Fruit fly (Drosophila melanogaster) whole organism, embryonic: ENCODE results near the gene UbcE2H.

ENCODE experiments used
- Abd-B ChIP-seq: fragments of 200-800 bp; sonication (Bioruptor generic); optimal IDR thresholded peaks from 2 replicates; lab custom pipeline; 2018; ENCODE audit warnings: missing biosample characterization, mild to moderate bottlenecking, missing genetic modification characterization, moderate library complexity
- CG11723 ChIP-seq: fragments of 200-800 bp; sonication (Bioruptor generic); optimal IDR thresholded peaks from 2 replicates; lab custom pipeline; 2017; ENCODE audit warnings: missing biosample characterization, mild to moderate bottlenecking, missing genetic modification characterization
- CG12219 ChIP-seq: fragments of 200-800 bp; sonication (Bioruptor generic); optimal IDR thresholded peaks from 3 replicates; lab custom pipeline; 2018; ENCODE audit warnings: missing biosample characterization, mild to moderate bottlenecking, missing genetic modification characterization
- CG1233 ChIP-seq: fragments of 200-800 bp; sonication (Bioruptor generic); optimal IDR thresholded peaks from 4 replicates; lab custom pipeline; 2018; ENCODE audit warnings: missing biosample characterization, mild to moderate bottlenecking, missing genetic modification characterization
- CG12769 ChIP-seq: fragments of 200-800 bp; sonication (Bioruptor generic); optimal IDR thresholded peaks from 2 replicates; lab custom pipeline; 2019; ENCODE audit warnings: missing biosample characterization, mild to moderate bottlenecking, missing genetic modification characterization, moderate library complexity
- CG13123 ChIP-seq: fragments of 200-800 bp; sonication (Bioruptor generic); optimal IDR thresholded peaks from 2 replicates; lab custom pipeline; 2016; ENCODE audit warnings: missing biosample characterization, missing genetic modification characterization
- CG14014 ChIP-seq: fragments of 200-800 bp; sonication (Bioruptor generic); IDR thresholded peaks from 2 replicates; pipeline ENCODE4 v1.3.6; 2022; ENCODE audit warnings: missing biosample characterization, missing genetic modification characterization
- CG14667 ChIP-seq: fragments of 200-800 bp; sonication (Bioruptor generic); IDR thresholded peaks from 2 replicates; pipeline ENCODE4 v1.3.6; 2022; ENCODE audit warnings: missing biosample characterization, missing genetic modification characterization
- CG14710 ChIP-seq: fragments of 200-800 bp; sonication (Bioruptor generic); optimal IDR thresholded peaks from 3 replicates; lab custom pipeline; 2019; ENCODE audit warnings: missing biosample characterization, mild to moderate bottlenecking, missing genetic modification characterization, moderate library complexity
- CG15269 ChIP-seq: fragments of 200-800 bp; sonication (Bioruptor generic); optimal IDR thresholded peaks from 2 replicates; lab custom pipeline; 2018; ENCODE audit warnings: missing biosample characterization, mild to moderate bottlenecking, missing genetic modification characterization, moderate library complexity
- CG15696 ChIP-seq: fragments of 200-800 bp; sonication (Bioruptor generic); optimal IDR thresholded peaks from 2 replicates; lab custom pipeline; 2019; ENCODE audit warnings: missing biosample characterization, mild to moderate bottlenecking, missing genetic modification characterization, moderate library complexity
- CG17328 ChIP-seq: fragments of 200-800 bp; sonication (Bioruptor generic); IDR thresholded peaks from 2 replicates; pipeline ENCODE4 v1.3.6; 2022; ENCODE audit warnings: missing biosample characterization, missing genetic modification characterization
- CG17385 ChIP-seq: fragments of 200-800 bp; sonication (Bioruptor generic); optimal IDR thresholded peaks from 3 replicates; lab custom pipeline; 2018; ENCODE audit warnings: missing biosample characterization, mild to moderate bottlenecking, missing genetic modification characterization
- CG18764 ChIP-seq: fragments of 200-800 bp; sonication (Bioruptor generic); optimal IDR thresholded peaks from 3 replicates; lab custom pipeline; 2016; ENCODE audit warnings: missing biosample characterization, missing genetic modification characterization
- CG32772 ChIP-seq: fragments of 200-800 bp; sonication (Bioruptor generic); IDR thresholded peaks from 2 replicates; pipeline ENCODE4 v1.3.6; 2022; ENCODE audit warnings: missing biosample characterization, missing genetic modification characterization
- CG34422 ChIP-seq: fragments of 200-800 bp; sonication (Bioruptor generic); IDR thresholded peaks from 3 replicates; pipeline ENCODE4 v1.3.6; 2022; ENCODE audit warnings: missing biosample characterization, missing genetic modification characterization
- CG4282 ChIP-seq: fragments of 200-800 bp; sonication (Bioruptor generic); optimal IDR thresholded peaks from 2 replicates; lab custom pipeline; 2016; ENCODE audit warnings: missing biosample characterization, missing genetic modification characterization
- CG4707 ChIP-seq: fragments of 200-800 bp; sonication (Bioruptor generic); optimal IDR thresholded peaks from 2 replicates; lab custom pipeline; 2018; ENCODE audit warnings: missing biosample characterization, mild to moderate bottlenecking, missing genetic modification characterization, moderate library complexity
- CG4820 ChIP-seq: fragments of 200-800 bp; sonication (Bioruptor generic); optimal IDR thresholded peaks from 3 replicates; lab custom pipeline; 2016; ENCODE audit warnings: missing biosample characterization, missing genetic modification characterization
- CG6765 ChIP-seq: fragments of 200-800 bp; sonication (Bioruptor generic); optimal IDR thresholded peaks from 3 replicates; lab custom pipeline; 2017; ENCODE audit warnings: missing biosample characterization, mild to moderate bottlenecking, missing genetic modification characterization
- CG6813 ChIP-seq: fragments of 200-800 bp; sonication (Bioruptor generic); optimal IDR thresholded peaks from 2 replicates; lab custom pipeline; 2017; ENCODE audit warnings: missing biosample characterization, missing genetic modification characterization, mild to moderate bottlenecking, moderate library complexity, missing genetic modification reagents
- CG8089 ChIP-seq: fragments of 200-800 bp; sonication (Bioruptor generic); optimal IDR thresholded peaks from 3 replicates; lab custom pipeline; 2016; ENCODE audit warnings: missing biosample characterization, missing genetic modification characterization
- CG8478 ChIP-seq: fragments of >200 bp; optimal IDR thresholded peaks from 2 replicates; lab custom pipeline; 2018
- Chrac-16 ChIP-seq: fragments of 200-800 bp; sonication (Bioruptor generic); optimal IDR thresholded peaks from 3 replicates; lab custom pipeline; 2016; ENCODE audit warnings: missing biosample characterization, missing genetic modification characterization
- CkIIα-i1 ChIP-seq: fragments of 200-800 bp; sonication (Bioruptor generic); IDR thresholded peaks from 2 replicates; pipeline ENCODE4 v1.3.6; 2022; ENCODE audit warnings: missing biosample characterization, missing genetic modification characterization
- D ChIP-seq, 2 experiments: fragments of 200-800 bp in 1 of 2; fragments of >200 bp in 1 of 2; sonication (Bioruptor generic) in 1 of 2; optimal IDR thresholded peaks; 2 replicates in 1 of 2; 3 replicates in 1 of 2; lab custom pipeline; 2017; ENCODE audit warnings: mild to moderate bottlenecking in 1 of 2, missing biosample characterization in 1 of 2, missing genetic modification characterization in 1 of 2, missing genetic modification reagents in 1 of 2
- Ets97D ChIP-seq: fragments of 200-800 bp; sonication (Bioruptor generic); optimal IDR thresholded peaks from 3 replicates; lab custom pipeline; 2016; ENCODE audit warnings: missing biosample characterization, missing genetic modification characterization
- HLH3B ChIP-seq: fragments of 200-800 bp; sonication (Bioruptor generic); IDR thresholded peaks from 2 replicates; pipeline ENCODE4 v1.3.6; 2022; ENCODE audit warnings: missing biosample characterization, missing genetic modification characterization
- HmgD ChIP-seq: fragments of 200-800 bp; sonication (Bioruptor generic); optimal IDR thresholded peaks from 3 replicates; lab custom pipeline; 2016; ENCODE audit warnings: missing biosample characterization, missing genetic modification characterization
- Hmr ChIP-seq: fragments of 200-800 bp; sonication (Bioruptor generic); optimal IDR thresholded peaks from 3 replicates; lab custom pipeline; 2017; ENCODE audit warnings: mild to moderate bottlenecking, missing biosample characterization, missing genetic modification reagents, missing genetic modification characterization
- MESR4 ChIP-seq: fragments of 200-800 bp; sonication (Bioruptor generic); optimal IDR thresholded peaks from 2 replicates; lab custom pipeline; 2018; ENCODE audit warnings: missing biosample characterization, mild to moderate bottlenecking, missing genetic modification characterization, moderate library complexity
- NC2β ChIP-seq: fragments of 200-800 bp; sonication (Bioruptor generic); optimal IDR thresholded peaks from 2 replicates; lab custom pipeline; 2016; ENCODE audit warnings: missing biosample characterization, missing genetic modification characterization
- Side ChIP-seq: fragments of 200-800 bp; sonication (Bioruptor generic); optimal IDR thresholded peaks from 2 replicates; lab custom pipeline; 2016; ENCODE audit warnings: missing biosample characterization, missing genetic modification characterization
- Sin3A ChIP-seq: fragments of >200 bp; optimal IDR thresholded peaks from 2 replicates; lab custom pipeline; 2018
- Six4 ChIP-seq: fragments of 200-800 bp; sonication (Bioruptor generic); optimal IDR thresholded peaks from 2 replicates; lab custom pipeline; 2016; ENCODE audit warnings: missing biosample characterization, missing genetic modification characterization
- Ssrp ChIP-seq: fragments of 200-800 bp; sonication (Bioruptor generic); optimal IDR thresholded peaks from 2 replicates; lab custom pipeline; 2018; ENCODE audit warnings: missing biosample characterization, mild to moderate bottlenecking, missing genetic modification characterization, moderate library complexity
- Vsx1 ChIP-seq: fragments of 200-800 bp; sonication (Bioruptor generic); optimal IDR thresholded peaks from 2 replicates; lab custom pipeline; 2017; ENCODE audit warnings: missing biosample characterization, mild to moderate bottlenecking, missing genetic modification characterization, missing genetic modification reagents
- ac ChIP-seq: fragments of 200-800 bp; sonication (Bioruptor generic); optimal IDR thresholded peaks from 3 replicates; lab custom pipeline; 2017; ENCODE audit warnings: missing biosample characterization, mild to moderate bottlenecking, missing genetic modification characterization
- br ChIP-seq: fragments of >200 bp; optimal IDR thresholded peaks from 2 replicates; lab custom pipeline; 2017
- bsh ChIP-seq, 2 experiments: fragments of 200-800 bp; sonication (Bioruptor generic); optimal IDR thresholded peaks; 2 replicates each; lab custom pipeline; 2017 to 2018; ENCODE audit warnings: mild to moderate bottlenecking in 2 of 2, missing biosample characterization in 2 of 2, missing genetic modification characterization in 2 of 2, moderate library complexity in 1 of 2
- eyg ChIP-seq: fragments of 200-800 bp; sonication (Bioruptor generic); optimal IDR thresholded peaks from 3 replicates; lab custom pipeline; 2016; ENCODE audit warnings: missing biosample characterization, missing genetic modification characterization
- oc ChIP-seq: fragments of 200-800 bp; sonication (Bioruptor generic); optimal IDR thresholded peaks from 2 replicates; lab custom pipeline; 2018; ENCODE audit warnings: missing biosample characterization, mild to moderate bottlenecking, missing genetic modification characterization, moderate library complexity
- psq ChIP-seq: fragments of 200-800 bp; sonication (Bioruptor generic); optimal IDR thresholded peaks from 2 replicates; lab custom pipeline; 2017; ENCODE audit warnings: missing biosample characterization, missing genetic modification characterization
- ro ChIP-seq: fragments of 200-800 bp; sonication (Bioruptor generic); IDR thresholded peaks from 2 replicates; pipeline ENCODE4 v1.3.6; 2022; ENCODE audit warnings: missing biosample characterization, missing genetic modification characterization
- sd ChIP-seq: fragments of 200-800 bp; sonication (Bioruptor generic); optimal IDR thresholded peaks from 3 replicates; lab custom pipeline; 2018; ENCODE audit warnings: missing biosample characterization, mild to moderate bottlenecking, missing genetic modification characterization, moderate library complexity
- slp2 ChIP-seq: fragments of 200-800 bp; sonication (Bioruptor generic); optimal IDR thresholded peaks from 2 replicates; lab custom pipeline; 2016; ENCODE audit warnings: missing biosample characterization, missing genetic modification characterization
- so ChIP-seq: fragments of 200-800 bp; sonication (Bioruptor generic); IDR thresholded peaks from 3 replicates; pipeline ENCODE4 v1.3.6; 2022; ENCODE audit warnings: missing biosample characterization, missing genetic modification characterization
- sob ChIP-seq: fragments of 200-800 bp; sonication (Bioruptor generic); IDR thresholded peaks from 2 replicates; pipeline ENCODE4 v1.3.6; 2022; ENCODE audit warnings: missing biosample characterization, missing genetic modification characterization
- ssp ChIP-seq: fragments of 200-800 bp; sonication (Bioruptor generic); IDR thresholded peaks from 2 replicates; pipeline ENCODE4 v1.3.6; 2022; ENCODE audit warnings: missing biosample characterization, missing genetic modification characterization
- tap ChIP-seq: fragments of 200-800 bp; optimal IDR thresholded peaks from 3 replicates; lab custom pipeline; 2019; ENCODE audit warnings: missing biosample characterization, mild to moderate bottlenecking, missing genetic modification characterization, moderate library complexity
- tin ChIP-seq: fragments of 200-800 bp; sonication (Bioruptor generic); optimal IDR thresholded peaks from 3 replicates; lab custom pipeline; 2016; ENCODE audit warnings: missing biosample characterization, missing genetic modification characterization
- tio ChIP-seq: fragments of 200-800 bp; sonication (Bioruptor generic); optimal IDR thresholded peaks from 2 replicates; lab custom pipeline; 2017; ENCODE audit warnings: missing biosample characterization, missing genetic modification characterization, inconsistent platforms

Gene UbcE2H

DNA sequence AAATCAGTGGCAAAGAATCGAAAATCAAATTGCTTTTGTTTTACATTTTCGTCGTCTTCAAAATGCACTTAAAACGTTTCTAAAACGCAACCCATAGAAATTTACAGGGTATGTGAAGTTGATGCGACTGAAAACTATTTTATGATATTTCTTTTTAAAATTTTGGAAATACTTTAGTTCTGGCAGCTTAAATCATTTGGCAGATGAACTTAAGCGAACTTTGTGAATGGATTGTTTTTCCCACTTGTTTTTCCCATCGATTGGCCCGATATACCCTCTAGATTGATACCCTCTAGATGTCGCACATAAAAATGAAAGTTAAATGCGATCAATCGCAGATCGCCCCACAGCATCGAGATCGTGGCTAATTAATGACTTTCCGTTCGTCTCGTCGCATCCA, 32.3 kb upstream of the UbcE2H start (continued):
- TF ChIP-seq oc (tag; lab: Kevin White, UChicago), result peak; percentile 74
- peak; percentile 53 for TF ChIP-seq tio (GFP tag; lab: Kevin White, UChicago)
- TF ChIP-seq CG14014 (GFP tag; lab: Robert Waterston, UW), result no peak
- TF ChIP-seq CG13123 (GFP tag; lab: Kevin White, UChicago), result no peak
- TF ChIP-seq NC2β, result peak; percentile 46
- peak; percentile 40 for TF ChIP-seq CG12219 (GFP tag; lab: Kevin White, UChicago)
- TF ChIP-seq tin (GFP tag; lab: Kevin White, UChicago), result peak; percentile 45
- peak; percentile 45 for TF ChIP-seq CG15269 (tag; lab: Kevin White, UChicago)
- TF ChIP-seq sd (tag; lab: Kevin White, UChicago), result peak; percentile 9
- peak; percentile 81 for TF ChIP-seq CG17328 (GFP tag; lab: Robert Waterston, UW)
- TF ChIP-seq Ets97D (GFP tag; lab: Kevin White, UChicago), result no peak
- no peak for TF ChIP-seq CG4282 (GFP tag; lab: Kevin White, UChicago)
- TF ChIP-seq ssp, result peak; percentile 45
- TF ChIP-seq Chrac-16, result peak; percentile 45
- peak; percentile 65 for TF ChIP-seq Ssrp
- TF ChIP-seq tap (tag; lab: Kevin White, UChicago), result peak; percentile 57
- peak; percentile 43 for TF ChIP-seq CG6813
- TF ChIP-seq CG34422 (GFP tag; lab: Robert Waterston, UW), result peak; percentile 70; the same call in 2 of the 3 replicates
- peak; percentile 15 for TF ChIP-seq Six4 (GFP tag; lab: Kevin White, UChicago)
- TF ChIP-seq Sin3A (lab: Kevin White, UChicago), result no peak
- no peak for TF ChIP-seq ro
- peak; percentile 49 for TF ChIP-seq CG4707 (GFP tag; lab: Kevin White, UChicago)
- peak in 1 of 2 experiments; percentile 88 for TF ChIP-seq bsh (GFP tag; optimal IDR thresholded peaks at IDR 0.05; lab: Kevin White, UChicago)
- TF ChIP-seq HLH3B (GFP tag; lab: Robert Waterston, UW), result peak; percentile 74
- TF ChIP-seq Abd-B, result peak; percentile 59
- peak; percentile 9 for TF ChIP-seq CG11723
- TF ChIP-seq so (GFP tag; lab: Robert Waterston, UW), result no peak
- TF ChIP-seq CG6765, result no peak
- TF ChIP-seq CG32772 (GFP tag; lab: Robert Waterston, UW), result peak; percentile 71
- TF ChIP-seq br (lab: Kevin White, UChicago), result no peak
- peak; percentile 40; the same call in 1 of the 2 replicates for TF ChIP-seq CG14667
- TF ChIP-seq CG4820 (GFP tag; lab: Kevin White, UChicago), result peak; percentile 53
- TF ChIP-seq CG12769 (tag; lab: Kevin White, UChicago), result peak; percentile 32
- peak; percentile 65 for TF ChIP-seq CG14710 (tag; lab: Kevin White, UChicago)
- TF ChIP-seq CG8089 (GFP tag; lab: Kevin White, UChicago), result peak; percentile 23
- TF ChIP-seq D (optimal IDR thresholded peaks at IDR 0.05; lab: Kevin White, UChicago), result no peak
- TF ChIP-seq D (GFP tag; optimal IDR thresholded peaks at IDR 0.05; lab: Kevin White, UChicago), result peak; percentile 63
- TF ChIP-seq psq, result peak; percentile 6
- no peak for TF ChIP-seq HmgD (GFP tag; lab: Kevin White, UChicago)
- no peak for TF ChIP-seq CG8478 (lab: Kevin White, UChicago)
- TF ChIP-seq sob, result peak; percentile 14; the same call in 1 of the 2 replicates
- TF ChIP-seq MESR4, result no peak
- TF ChIP-seq CG1233 (GFP tag; lab: Kevin White, UChicago), result peak; percentile 19
- no peak for TF ChIP-seq CG15696
- TF ChIP-seq slp2 (GFP tag; lab: Kevin White, UChicago), result peak; percentile 7
- TF ChIP-seq CG17385 (GFP tag; lab: Kevin White, UChicago), result peak; percentile 45
- TF ChIP-seq Hmr (GFP tag; lab: Kevin White, UChicago), result no peak
- no peak for TF ChIP-seq eyg (GFP tag; lab: Kevin White, UChicago)
- TF ChIP-seq ac (GFP tag; lab: Kevin White, UChicago), result no peak
- TF ChIP-seq CG18764 (GFP tag; lab: Kevin White, UChicago), result no peak
- no peak for TF ChIP-seq Side
- no peak for TF ChIP-seq CkIIα-i1 (GFP tag; lab: Robert Waterston, UW)
- no peak for TF ChIP-seq Vsx1 (GFP tag; lab: Kevin White, UChicago)
